Worm (Caenorhabditis elegans) whole organism, young adult: ENCODE results near the gene C30B5.2.

ENCODE experiments used
- C17E4.6 ChIP-seq: fragments of 200-800 bp; sonication (Bioruptor generic); IDR thresholded peaks from 2 replicates; pipeline ENCODE4 v1.3.6; 2022; ENCODE audit warnings: missing genetic modification reagents, missing genetic modification characterization, missing compliant biosample characterization
- bed-1 ChIP-seq: fragments of 200-800 bp; sonication (Bioruptor generic); IDR thresholded peaks from 2 replicates; pipeline ENCODE4 v1.3.6; 2022; ENCODE audit warnings: missing genetic modification reagents, missing genetic modification characterization, missing compliant biosample characterization
- cebp-1 ChIP-seq, 2 experiments: fragments of 200-800 bp in 1 of 2; sonication (Bioruptor generic) in 1 of 2; sonication (generic microtip) in 1 of 2; IDR thresholded peaks in 1 of 2; optimal IDR thresholded peaks in 1 of 2; 2 replicates each; pipeline versions ENCODE4 v1.3.6 to Lab custom; 2017 to 2022; ENCODE audit warnings: missing compliant biosample characterization in 2 of 2, missing genetic modification characterization in 2 of 2, mild to moderate bottlenecking in 1 of 2, missing genetic modification reagents in 1 of 2, moderate library complexity in 1 of 2
- efl-1 ChIP-seq: fragments of 150-350 bp; optimal IDR thresholded peaks from 2 replicates; lab custom pipeline; 2014; ENCODE audit warnings: missing biosample characterization, missing genetic modification reagents, missing genetic modification characterization
- let-526 ChIP-seq: fragments of 200-800 bp; sonication (Bioruptor generic); IDR thresholded peaks from 2 replicates; pipeline ENCODE4 v1.3.6; 2022; ENCODE audit warnings: missing genetic modification reagents, missing genetic modification characterization, missing compliant biosample characterization
- lir-1 ChIP-seq: fragments of 200-800 bp; sonication (Bioruptor generic); conservative IDR thresholded peaks from 2 replicates; pipeline ENCODE4 v1.3.6; 2022; ENCODE audit warnings: missing genetic modification reagents, missing genetic modification characterization, missing compliant biosample characterization
- lsy-27 ChIP-seq: sonication (generic microtip); optimal IDR thresholded peaks from 2 replicates; lab custom pipeline; 2017; ENCODE audit warnings: missing genetic modification characterization, mild to moderate bottlenecking, missing compliant biosample characterization, antibody characterized with exemption, missing genotype, borderline replicate concordance; ENCODE audit not compliant: insufficient read depth
- nhr-90 ChIP-seq: sonication (generic microtip); optimal IDR thresholded peaks from 2 replicates; lab custom pipeline; 2016; ENCODE audit warnings: missing genotype, mild to moderate bottlenecking, missing genetic modification characterization, missing compliant biosample characterization
- pha-4 ChIP-seq: fragments of 150-350 bp; sonication (generic microtip); optimal IDR thresholded peaks from 2 replicates; lab custom pipeline; 2014; ENCODE audit warnings: missing biosample characterization, missing genetic modification reagents, missing genetic modification characterization
- somi-1 ChIP-seq: fragments of 200-800 bp; sonication (Bioruptor generic); optimal IDR thresholded peaks from 2 replicates; lab custom pipeline; 2018; ENCODE audit warnings: mild to moderate bottlenecking, missing genetic modification characterization, missing compliant biosample characterization
- tlf-1 ChIP-seq: fragments of 200-800 bp; sonication (Bioruptor generic); optimal IDR thresholded peaks from 2 replicates; lab custom pipeline; 2018; ENCODE audit warnings: mild to moderate bottlenecking, missing genetic modification characterization, missing compliant biosample characterization
- unc-62 ChIP-seq: fragments of 150-350 bp; optimal IDR thresholded peaks from 2 replicates; lab custom pipeline; 2014; ENCODE audit warnings: missing biosample characterization, missing genetic modification reagents, missing genetic modification characterization

ce11 chrII:6192484-6192883 lies 4.5 kb upstream of the C30B5.2 start, which contains the start of gene cpb-2:
- TF ChIP-seq bed-1 (no peak), let-526 (GFP tag; lab: Robert Waterston, UW) (no peak), cebp-1 (GFP tag; IDR thresholded peaks at IDR 0.05; lab: Robert Waterston, UW) (no peak), cebp-1 (tag; optimal IDR thresholded peaks at IDR 0.05; lab: Kevin White, UChicago) (no peak), C17E4.6 (GFP tag; lab: Robert Waterston, UW) (no peak), pha-4 (tag; lab: Kevin White, UChicago) (no peak), somi-1 (no peak), nhr-90 (tag; lab: Kevin White, UChicago) (no peak), lir-1 (GFP tag; lab: Robert Waterston, UW) (no peak), lsy-27 (tag; lab: Kevin White, UChicago) (no peak), tlf-1 (GFP tag; lab: Kevin White, UChicago) (no peak), efl-1 (GFP tag; lab: Kevin White, UChicago) (no peak), unc-62 (no peak)
